Worm (Caenorhabditis elegans): ENCODE results near the gene dnj-20.

DNA sequence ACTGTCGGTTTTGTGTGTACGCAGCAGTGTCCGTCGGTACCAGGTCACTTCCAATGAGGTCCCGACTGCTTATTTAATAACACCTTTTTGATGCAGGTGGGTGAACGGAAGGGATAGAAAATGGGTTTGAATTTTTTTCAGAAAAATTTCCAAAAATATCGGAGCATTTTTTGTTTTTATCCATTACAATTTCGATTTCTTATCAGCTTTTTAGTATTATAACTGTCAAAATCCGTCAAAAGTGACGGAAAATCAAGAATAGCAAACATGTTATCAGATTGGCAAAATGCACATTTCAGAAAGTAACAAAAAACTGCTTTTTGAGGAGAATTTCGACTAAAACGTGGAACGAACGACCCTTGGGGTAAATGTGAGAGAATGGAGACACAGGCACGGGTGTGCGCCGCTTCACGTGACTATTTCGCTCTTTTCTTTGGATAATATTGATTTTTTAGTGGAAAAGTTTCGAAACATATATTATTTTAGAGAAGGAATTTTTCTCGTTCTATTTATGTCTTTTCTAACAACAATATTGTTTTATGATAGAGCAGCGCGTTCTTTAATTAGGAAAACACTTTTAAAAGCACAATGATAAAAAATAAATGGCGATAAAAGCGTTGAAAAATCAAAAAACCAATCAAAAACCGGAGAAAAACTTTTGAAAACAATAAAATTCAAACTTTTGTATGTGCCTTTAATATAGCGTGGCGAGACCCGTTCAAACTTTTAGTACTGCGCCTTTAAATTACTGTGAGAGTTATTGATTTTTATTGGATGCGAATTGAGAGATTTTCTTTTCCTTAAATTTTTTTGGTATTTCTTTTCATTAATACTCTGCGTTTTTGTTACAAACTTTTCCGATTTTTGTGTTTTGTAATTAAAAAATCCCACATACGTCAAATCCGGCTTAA is 23.2 kb upstream of the dnj-20 start, which contains the start of gene sqv-8:
- no peak for TF ChIP-seq unc-62 (GFP tag; optimal IDR thresholded peaks at IDR 0.05)
- TF ChIP-seq pqm-1 (tag; optimal IDR thresholded peaks at IDR 0.05), result no peak
- TF ChIP-seq C16A3.4 (tag; optimal IDR thresholded peaks at IDR 0.05), result no peak
- TF ChIP-seq alr-1 (tag; optimal IDR thresholded peaks at IDR 0.05; ENCODE audit: borderline replicate concordance), result no peak
- TF ChIP-seq elt-3 (tag; optimal IDR thresholded peaks at IDR 0.05), result no peak
- TF ChIP-seq pax-3 (tag; optimal IDR thresholded peaks at IDR 0.05), result no peak
- TF ChIP-seq lin-15B (tag; optimal IDR thresholded peaks at IDR 0.05), result no peak
- TF ChIP-seq egl-13 (tag; optimal IDR thresholded peaks at IDR 0.05), result no peak
- no peak for TF ChIP-seq irx-1 (tag; optimal IDR thresholded peaks at IDR 0.05)
- no peak for TF ChIP-seq nhr-28 (tag; optimal IDR thresholded peaks at IDR 0.05)
- no peak for TF ChIP-seq swsn-7 (tag; optimal IDR thresholded peaks at IDR 0.05)
- TF ChIP-seq mab-9 (GFP tag; IDR thresholded peaks at IDR 0.05), result no peak

All from whole organism, L1 larva.